Fruit fly (Drosophila melanogaster) whole organism, embryonic: Measurements from ENCODE around the gene CG43880.

Experiments used
- B-H2 ChIP-seq: fragments of 200-800 bp; sonication (Bioruptor generic); optimal IDR thresholded peaks from 2 replicates; lab custom pipeline; 2018; ENCODE audit warnings: missing biosample characterization, mild to moderate bottlenecking, missing genetic modification characterization
- CG10431 ChIP-seq: fragments of 200-800 bp; sonication (Bioruptor generic); optimal IDR thresholded peaks from 3 replicates; lab custom pipeline; 2018; ENCODE audit warnings: missing biosample characterization, mild to moderate bottlenecking, missing genetic modification characterization
- CG11093 ChIP-seq: fragments of 200-800 bp; sonication (Bioruptor generic); IDR thresholded peaks from 3 replicates; pipeline ENCODE4 v1.3.6; 2022; ENCODE audit warnings: missing biosample characterization, missing genetic modification characterization
- CG11695 ChIP-seq: fragments of 200-800 bp; sonication (Bioruptor generic); IDR thresholded peaks from 3 replicates; pipeline ENCODE4 v1.3.6; 2022; ENCODE audit warnings: missing biosample characterization, missing genetic modification characterization
- CG11696 ChIP-seq: fragments of 200-800 bp; sonication (Bioruptor generic); IDR thresholded peaks from 2 replicates; pipeline ENCODE4 v1.3.6; 2022; ENCODE audit warnings: missing biosample characterization, missing genetic modification characterization
- CG12659 ChIP-seq: fragments of 200-800 bp; sonication (Bioruptor generic); optimal IDR thresholded peaks from 3 replicates; lab custom pipeline; 2017; ENCODE audit warnings: mild to moderate bottlenecking, missing biosample characterization, missing genetic modification reagents, missing genetic modification characterization
- CG1529 ChIP-seq: fragments of 200-800 bp; sonication (Bioruptor generic); optimal IDR thresholded peaks from 3 replicates; lab custom pipeline; 2018; ENCODE audit warnings: missing biosample characterization, missing genetic modification characterization
- CG15601 ChIP-seq: fragments of 200-800 bp; sonication (Bioruptor generic); optimal IDR thresholded peaks from 3 replicates; lab custom pipeline; 2019; ENCODE audit warnings: missing biosample characterization, mild to moderate bottlenecking, missing genetic modification characterization, moderate library complexity
- CG18476 ChIP-seq: fragments of 200-800 bp; sonication (Bioruptor generic); optimal IDR thresholded peaks from 2 replicates; lab custom pipeline; 2016; ENCODE audit warnings: missing biosample characterization, mild to moderate bottlenecking, missing genetic modification characterization
- CG30020 ChIP-seq: fragments of 200-800 bp; optimal IDR thresholded peaks from 2 replicates; lab custom pipeline; 2019; ENCODE audit warnings: missing biosample characterization, mild to moderate bottlenecking, missing genetic modification characterization, moderate library complexity
- CG3065 ChIP-seq: fragments of 200-800 bp; sonication (Bioruptor generic); optimal IDR thresholded peaks from 2 replicates; lab custom pipeline; 2016; ENCODE audit warnings: missing biosample characterization, missing genetic modification characterization
- CG3407 ChIP-seq: fragments of 200-800 bp; sonication (Bioruptor generic); optimal IDR thresholded peaks from 2 replicates; lab custom pipeline; 2018; ENCODE audit warnings: missing biosample characterization, mild to moderate bottlenecking, missing genetic modification characterization
- CG4707 ChIP-seq: fragments of 200-800 bp; sonication (Bioruptor generic); optimal IDR thresholded peaks from 2 replicates; lab custom pipeline; 2018; ENCODE audit warnings: missing biosample characterization, mild to moderate bottlenecking, missing genetic modification characterization, moderate library complexity
- CG5180 ChIP-seq: fragments of 200-800 bp; sonication (Bioruptor generic); optimal IDR thresholded peaks from 3 replicates; lab custom pipeline; 2017; ENCODE audit warnings: missing biosample characterization, missing genetic modification characterization, mild to moderate bottlenecking, moderate library complexity, missing genetic modification reagents
- CG7839 ChIP-seq: fragments of 200-800 bp; sonication (Bioruptor generic); optimal IDR thresholded peaks from 3 replicates; lab custom pipeline; 2018; ENCODE audit warnings: missing biosample characterization, mild to moderate bottlenecking, missing genetic modification characterization, moderate library complexity
- CG9797 ChIP-seq: fragments of 200-800 bp; sonication (Bioruptor generic); optimal IDR thresholded peaks from 3 replicates; lab custom pipeline; 2018; ENCODE audit warnings: missing biosample characterization, mild to moderate bottlenecking, missing genetic modification characterization
- CoRest ChIP-seq: fragments of 200-800 bp; sonication (Bioruptor generic); optimal IDR thresholded peaks from 3 replicates; lab custom pipeline; 2018; ENCODE audit warnings: missing biosample characterization, mild to moderate bottlenecking, missing genetic modification characterization, moderate library complexity
- Deaf1 ChIP-seq: fragments of 200-800 bp; optimal IDR thresholded peaks from 3 replicates; lab custom pipeline; 2019; ENCODE audit warnings: missing biosample characterization, mild to moderate bottlenecking, missing genetic modification characterization, moderate library complexity
- Dek ChIP-seq: fragments of 200-800 bp; sonication (Bioruptor generic); optimal IDR thresholded peaks from 3 replicates; lab custom pipeline; 2019; ENCODE audit warnings: missing biosample characterization, mild to moderate bottlenecking, missing genetic modification characterization, moderate library complexity
- Drgx ChIP-seq: fragments of 200-800 bp; sonication (Bioruptor generic); IDR thresholded peaks from 2 replicates; pipeline ENCODE4 v1.3.6; 2022; ENCODE audit warnings: missing biosample characterization, missing genetic modification characterization
- H2.0 ChIP-seq: fragments of 200-800 bp; sonication (Bioruptor generic); IDR thresholded peaks from 2 replicates; pipeline ENCODE4 v1.3.6; 2022; ENCODE audit warnings: missing biosample characterization, missing genetic modification characterization
- HLH54F ChIP-seq: fragments of 200-800 bp; sonication (Bioruptor generic); optimal IDR thresholded peaks from 3 replicates; lab custom pipeline; 2016; ENCODE audit warnings: missing biosample characterization, missing genetic modification characterization
- Hr3 ChIP-seq: fragments of 200-800 bp; sonication (Bioruptor generic); optimal IDR thresholded peaks from 3 replicates; lab custom pipeline; 2016; ENCODE audit warnings: missing biosample characterization, missing genetic modification characterization
- Lim3 ChIP-seq: fragments of 200-800 bp; sonication (Bioruptor generic); IDR thresholded peaks from 2 replicates; pipeline ENCODE4 v1.3.6; 2022; ENCODE audit warnings: missing biosample characterization, missing genetic modification characterization
- MBD-R2 ChIP-seq: fragments of 200-800 bp; sonication (Bioruptor generic); IDR thresholded peaks from 2 replicates; pipeline ENCODE4 v1.3.6; 2022; ENCODE audit warnings: missing biosample characterization, missing genetic modification characterization
- NfI ChIP-seq: fragments of 200-800 bp; sonication (Bioruptor generic); optimal IDR thresholded peaks from 3 replicates; lab custom pipeline; 2018; ENCODE audit warnings: missing biosample characterization, mild to moderate bottlenecking, missing genetic modification characterization, moderate library complexity
- Opbp ChIP-seq: fragments of 200-800 bp; sonication (Bioruptor generic); IDR thresholded peaks from 3 replicates; pipeline ENCODE4 v1.3.6; 2022; ENCODE audit warnings: missing biosample characterization, missing genetic modification characterization; ENCODE audit not compliant: partially characterized antibody
- Rfx ChIP-seq: fragments of 200-800 bp; sonication (Bioruptor generic); IDR thresholded peaks from 2 replicates; pipeline ENCODE4 v1.3.6; 2022; ENCODE audit warnings: missing biosample characterization, missing genetic modification characterization
- Trl ChIP-seq, 3 experiments: fragments of >200 bp in 2 of 3; fragments of 200-800 bp in 1 of 3; sonication (Bioruptor generic) in 1 of 3; optimal IDR thresholded peaks; 2 replicates in 1 of 3; 3 replicates in 2 of 3; lab custom pipeline; 2016 to 2017; ENCODE audit warnings: missing biosample characterization in 1 of 3, missing genetic modification characterization in 1 of 3
- Xbp1 ChIP-seq: fragments of 200-800 bp; sonication (Bioruptor generic); optimal IDR thresholded peaks from 3 replicates; lab custom pipeline; 2016; ENCODE audit warnings: missing biosample characterization, mild to moderate bottlenecking, missing genetic modification characterization
- YL-1 ChIP-seq: fragments of 200-800 bp; sonication (Bioruptor generic); optimal IDR thresholded peaks from 3 replicates; lab custom pipeline; 2017; ENCODE audit warnings: missing biosample characterization, mild to moderate bottlenecking, missing genetic modification characterization
- ash1 ChIP-seq: fragments of 200-800 bp; sonication (Bioruptor generic); optimal IDR thresholded peaks from 2 replicates; lab custom pipeline; 2018; ENCODE audit warnings: missing biosample characterization, mild to moderate bottlenecking, missing genetic modification characterization
- fd102C ChIP-seq: fragments of 200-800 bp; sonication (Bioruptor generic); optimal IDR thresholded peaks from 2 replicates; lab custom pipeline; 2018; ENCODE audit warnings: missing biosample characterization, mild to moderate bottlenecking, missing genetic modification characterization, moderate library complexity
- gro ChIP-seq: fragments of 200-800 bp; sonication (Bioruptor generic); optimal IDR thresholded peaks from 2 replicates; lab custom pipeline; 2016; ENCODE audit warnings: missing biosample characterization, missing genetic modification characterization
- gsb ChIP-seq: fragments of 200-800 bp; sonication (Bioruptor generic); IDR thresholded peaks from 2 replicates; pipeline ENCODE4 v1.3.6; 2022; ENCODE audit warnings: missing biosample characterization, missing genetic modification characterization
- h ChIP-seq: fragments of >200 bp; optimal IDR thresholded peaks from 2 replicates; lab custom pipeline; 2017
- her ChIP-seq: fragments of 200-800 bp; sonication (Bioruptor generic); optimal IDR thresholded peaks from 2 replicates; lab custom pipeline; 2016; ENCODE audit warnings: missing biosample characterization, missing genetic modification characterization
- inv ChIP-seq: fragments of 200-800 bp; sonication (Bioruptor generic); IDR thresholded peaks from 2 replicates; pipeline ENCODE4 v1.3.6; 2022; ENCODE audit warnings: missing biosample characterization, missing genetic modification characterization; ENCODE audit not compliant: partially characterized antibody
- oc ChIP-seq: fragments of 200-800 bp; sonication (Bioruptor generic); optimal IDR thresholded peaks from 2 replicates; lab custom pipeline; 2018; ENCODE audit warnings: missing biosample characterization, mild to moderate bottlenecking, missing genetic modification characterization, moderate library complexity
- pros ChIP-seq: fragments of 200-800 bp; sonication (Bioruptor generic); optimal IDR thresholded peaks from 3 replicates; lab custom pipeline; 2019; ENCODE audit warnings: missing biosample characterization, mild to moderate bottlenecking, missing genetic modification characterization, moderate library complexity
- schlank ChIP-seq: fragments of 200-800 bp; sonication (Bioruptor generic); optimal IDR thresholded peaks from 2 replicates; lab custom pipeline; 2018; ENCODE audit warnings: missing biosample characterization, mild to moderate bottlenecking, missing genetic modification characterization
- sisA ChIP-seq: fragments of 200-800 bp; sonication (Bioruptor generic); IDR thresholded peaks from 2 replicates; pipeline ENCODE4 v1.3.6; 2022; ENCODE audit warnings: missing biosample characterization, missing genetic modification characterization
- sr ChIP-seq: fragments of 200-800 bp; sonication (Bioruptor generic); IDR thresholded peaks from 3 replicates; pipeline ENCODE4 v1.3.6; 2022; ENCODE audit warnings: missing biosample characterization, missing genetic modification characterization
- ttk ChIP-seq: fragments of 200-800 bp; sonication (Bioruptor generic); IDR thresholded peaks from 2 replicates; pipeline ENCODE4 v2.1.2; 2022; ENCODE audit warnings: missing biosample characterization, missing genetic modification characterization
- unc-4 ChIP-seq: fragments of 200-800 bp; sonication (Bioruptor generic); IDR thresholded peaks from 2 replicates; pipeline ENCODE4 v1.3.6; 2022; ENCODE audit warnings: missing biosample characterization, missing genetic modification characterization; ENCODE audit not compliant: partially characterized antibody
- vfl ChIP-seq: fragments of 200-800 bp; sonication (Bioruptor generic); optimal IDR thresholded peaks from 2 replicates; lab custom pipeline; 2016; ENCODE audit warnings: missing biosample characterization, missing genetic modification characterization
- wor ChIP-seq: fragments of 200-800 bp; sonication (Bioruptor generic); IDR thresholded peaks from 2 replicates; pipeline ENCODE4 v1.3.6; 2022; ENCODE audit warnings: missing biosample characterization, missing genetic modification characterization
- z ChIP-seq: fragments of 200-800 bp; sonication (Bioruptor generic); IDR thresholded peaks from 3 replicates; pipeline ENCODE4 v1.3.6; 2022; ENCODE audit warnings: missing biosample characterization, missing genetic modification characterization
- zen2 ChIP-seq: fragments of 200-800 bp; sonication (Bioruptor generic); IDR thresholded peaks from 3 replicates; pipeline ENCODE4 v1.3.6; 2022; ENCODE audit warnings: missing biosample characterization, missing genetic modification characterization; ENCODE audit not compliant: partially characterized antibody

The CG43880 gene

DNA sequence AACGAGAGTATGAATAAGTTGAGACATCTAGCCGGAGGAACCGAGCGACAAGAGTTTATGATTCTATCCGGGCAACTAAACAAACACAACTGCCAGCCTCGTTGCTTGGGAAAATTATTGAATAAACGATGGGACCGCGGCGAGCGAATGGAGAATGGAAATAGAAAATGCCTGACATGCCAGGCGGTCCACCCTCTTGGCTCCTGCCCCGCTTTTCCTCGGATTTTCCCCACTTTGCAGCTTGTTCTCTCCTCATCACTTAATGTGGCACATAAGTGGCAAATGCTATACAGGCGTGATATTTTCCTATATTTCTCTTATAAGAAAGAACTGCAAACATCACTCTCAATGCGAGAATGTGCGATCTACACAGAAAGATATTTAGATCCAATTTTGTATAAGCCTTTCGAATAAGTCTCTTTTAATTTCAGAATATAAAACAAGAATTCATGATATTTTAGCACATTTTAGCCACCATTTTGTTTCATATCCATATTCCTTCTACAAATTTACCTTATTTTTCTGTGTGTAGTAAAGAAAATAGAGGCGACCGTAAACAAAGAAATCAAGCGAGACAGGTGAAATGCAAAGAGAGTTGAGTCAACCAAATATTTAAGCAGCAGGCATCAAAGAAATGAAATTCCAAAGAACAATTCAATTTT lies 42.5 kb downstream of the CG43880 start:
- TF ChIP-seq gro (GFP tag; lab: Kevin White, UChicago): peak; percentile 19
- peak; percentile 83 for TF ChIP-seq sisA (GFP tag; lab: Robert Waterston, UW)
- TF ChIP-seq vfl (GFP tag; lab: Kevin White, UChicago): no peak
- peak; percentile 76 for TF ChIP-seq NfI
- TF ChIP-seq gsb (GFP tag; lab: Robert Waterston, UW): 0 out of 2 replicates have a peak, but pooled peaks have one; percentile 15
- TF ChIP-seq oc: peak; percentile 92
- peak; percentile 5; the same call in 1 of the 3 replicates for TF ChIP-seq z (GFP tag; lab: Robert Waterston, UW)
- TF ChIP-seq CG1529: peak; percentile 85
- TF ChIP-seq CG4707 (GFP tag; lab: Kevin White, UChicago): peak; percentile 84
- peak; percentile 54; the same call in 1 of the 2 replicates for TF ChIP-seq MBD-R2 (GFP tag; lab: Robert Waterston, UW)
- TF ChIP-seq CG15601: peak; percentile 94
- TF ChIP-seq H2.0 (GFP tag; lab: Robert Waterston, UW): peak; percentile 74
- peak; percentile 72 for TF ChIP-seq Rfx
- peak; percentile 69; the same call in 2 of the 3 replicates for TF ChIP-seq CG11093 (GFP tag; lab: Robert Waterston, UW)
- no peak for TF ChIP-seq zen2 (GFP tag; lab: Robert Waterston, UW)
- peak; percentile 91 for TF ChIP-seq CG7839 (tag; lab: Kevin White, UChicago)
- TF ChIP-seq CG5180: peak; percentile 70
- TF ChIP-seq Dek (tag; lab: Kevin White, UChicago): peak; percentile 77
- TF ChIP-seq CG12659 (GFP tag; lab: Kevin White, UChicago): peak; percentile 81
- 0 out of 2 replicates have a peak, but pooled peaks have one; percentile 51 for TF ChIP-seq Lim3 (GFP tag; lab: Robert Waterston, UW)
- TF ChIP-seq CG3407: peak; percentile 88
- TF ChIP-seq CG3065: peak; percentile 81
- TF ChIP-seq CoRest (tag; lab: Kevin White, UChicago): peak; percentile 90
- TF ChIP-seq CG18476 (GFP tag; lab: Kevin White, UChicago): peak; percentile 80
- TF ChIP-seq ash1 (GFP tag; lab: Kevin White, UChicago): no peak
- peak; percentile 77 for TF ChIP-seq CG10431 (GFP tag; lab: Kevin White, UChicago)
- TF ChIP-seq h: no peak
- TF ChIP-seq B-H2 (GFP tag; lab: Kevin White, UChicago): peak; percentile 50
- no peak for TF ChIP-seq inv
- no peak for TF ChIP-seq schlank (tag; lab: Kevin White, UChicago)
- peak; percentile 88 for TF ChIP-seq ttk (GFP tag; lab: Robert Waterston, UW)
- TF ChIP-seq CG11696 (GFP tag; lab: Robert Waterston, UW): peak; percentile 59; the same call in 1 of the 2 replicates
- no peak for TF ChIP-seq CG30020 (tag; lab: Kevin White, UChicago)
- peak; percentile 77; the same call in 2 of the 3 replicates for TF ChIP-seq CG11695 (GFP tag; lab: Robert Waterston, UW)
- TF ChIP-seq HLH54F (GFP tag; lab: Kevin White, UChicago): peak; percentile 72
- peak; percentile 72 for TF ChIP-seq Hr3
- TF ChIP-seq Deaf1 (tag; lab: Kevin White, UChicago): peak; percentile 61
- peak; percentile 76 for TF ChIP-seq wor (GFP tag; lab: Robert Waterston, UW)
- peak; percentile 63 for TF ChIP-seq her (GFP tag; lab: Kevin White, UChicago)
- peak; percentile 78 for TF ChIP-seq Drgx (GFP tag; lab: Robert Waterston, UW)
- peak; percentile 6 for TF ChIP-seq YL-1 (GFP tag; lab: Kevin White, UChicago)
- TF ChIP-seq Opbp (GFP tag; lab: Robert Waterston, UW): 0 out of 3 replicates have a peak, but pooled peaks have one; percentile 6
- TF ChIP-seq fd102C (GFP tag; lab: Kevin White, UChicago): peak; percentile 21
- TF ChIP-seq unc-4 (GFP tag; lab: Robert Waterston, UW): no peak
- peak; percentile 86 for TF ChIP-seq Xbp1 (GFP tag; lab: Kevin White, UChicago)
- no peak for TF ChIP-seq sr (GFP tag; lab: Robert Waterston, UW)
- TF ChIP-seq pros (GFP tag; lab: Kevin White, UChicago): peak; percentile 7
- no peak for TF ChIP-seq Trl (optimal IDR thresholded peaks at IDR 0.05; lab: Kevin White, UChicago)
- peak; percentile 86 for TF ChIP-seq Trl (GFP tag; optimal IDR thresholded peaks at IDR 0.05; lab: Kevin White, UChicago)
- no peak for TF ChIP-seq CG9797 (GFP tag; lab: Kevin White, UChicago)
